Worm (Caenorhabditis elegans) whole organism, early embryonic: Measurements from ENCODE around the gene F52C12.6.

Experiments used
- B0310.2 ChIP-seq: sonication (generic microtip); optimal IDR thresholded peaks from 2 replicates; lab custom pipeline; 2016; ENCODE audit warnings: mild to moderate bottlenecking, missing genetic modification characterization, missing compliant biosample characterization
- F13C5.2 ChIP-seq: sonication (generic microtip); optimal IDR thresholded peaks from 2 replicates; lab custom pipeline; 2017; ENCODE audit warnings: mild to moderate bottlenecking, missing genetic modification characterization, inconsistent platforms, missing compliant biosample characterization
- aly-1 ChIP-seq: sonication (generic microtip); optimal IDR thresholded peaks from 2 replicates; lab custom pipeline; 2016; ENCODE audit warnings: missing genetic modification characterization, missing compliant biosample characterization
- ama-1 ChIP-seq: fragments of 150-350 bp; optimal IDR thresholded peaks from 2 replicates; lab custom pipeline; 2014
- ceh-13 ChIP-seq: fragments of 200-800 bp; sonication (Bioruptor generic); optimal IDR thresholded peaks from 2 replicates; lab custom pipeline; 2018; ENCODE audit warnings: mild to moderate bottlenecking, missing genetic modification characterization, missing compliant biosample characterization
- ceh-36 ChIP-seq: sonication (generic microtip); optimal IDR thresholded peaks from 2 replicates; lab custom pipeline; 2016; ENCODE audit warnings: missing genetic modification characterization, inconsistent platforms, missing compliant biosample characterization
- ets-7 ChIP-seq: sonication (generic microtip); optimal IDR thresholded peaks from 2 replicates; lab custom pipeline; 2016; ENCODE audit warnings: missing genotype, missing genetic modification characterization, missing compliant biosample characterization
- flt-1 ChIP-seq: fragments of 200-800 bp; sonication (Bioruptor generic); IDR thresholded peaks from 2 replicates; pipeline ENCODE4 v1.3.6; 2022; ENCODE audit warnings: missing genetic modification characterization, missing compliant biosample characterization
- hmbx-1 ChIP-seq: sonication (generic microtip); optimal IDR thresholded peaks from 2 replicates; lab custom pipeline; 2016; ENCODE audit warnings: mild to moderate bottlenecking, missing genetic modification characterization, missing compliant biosample characterization
- hmg-4 ChIP-seq: fragments of 200-800 bp; sonication (Bioruptor generic); optimal IDR thresholded peaks from 2 replicates; lab custom pipeline; 2018; ENCODE audit warnings: mild to moderate bottlenecking, missing genetic modification characterization, missing compliant biosample characterization
- hnd-1 ChIP-seq: sonication (generic microtip); optimal IDR thresholded peaks from 2 replicates; lab custom pipeline; 2016; ENCODE audit warnings: missing genetic modification characterization, missing compliant biosample characterization
- pes-1 ChIP-seq: fragments of 200-800 bp; sonication (Bioruptor generic); IDR thresholded peaks from 2 replicates; pipeline ENCODE4 v1.3.6; 2022; ENCODE audit warnings: missing genetic modification reagents, missing genetic modification characterization, missing compliant biosample characterization
- scrt-1 ChIP-seq: fragments of 200-800 bp; sonication (Bioruptor generic); IDR thresholded peaks from 2 replicates; pipeline ENCODE4 v1.3.6; 2022; ENCODE audit warnings: missing genetic modification characterization, missing compliant biosample characterization
- sea-1 ChIP-seq: fragments of 200-800 bp; sonication (Bioruptor generic); conservative IDR thresholded peaks from 2 replicates; pipeline ENCODE4 v1.3.6; 2022; ENCODE audit warnings: missing genetic modification characterization, missing compliant biosample characterization
- tbx-11 ChIP-seq: fragments of 200-800 bp; sonication (Bioruptor generic); IDR thresholded peaks from 2 replicates; pipeline ENCODE4 v1.3.6; 2022; ENCODE audit warnings: missing genetic modification characterization, missing compliant biosample characterization
- tbx-37 ChIP-seq: fragments of 200-800 bp; sonication (Bioruptor generic); conservative IDR thresholded peaks from 2 replicates; pipeline ENCODE4 v1.3.6; 2022; ENCODE audit warnings: missing genetic modification reagents, missing genetic modification characterization, missing compliant biosample characterization
- tra-4 ChIP-seq: sonication (generic microtip); optimal IDR thresholded peaks from 2 replicates; lab custom pipeline; 2017; ENCODE audit warnings: missing genetic modification characterization, missing compliant biosample characterization

Gene F52C12.6

DNA sequence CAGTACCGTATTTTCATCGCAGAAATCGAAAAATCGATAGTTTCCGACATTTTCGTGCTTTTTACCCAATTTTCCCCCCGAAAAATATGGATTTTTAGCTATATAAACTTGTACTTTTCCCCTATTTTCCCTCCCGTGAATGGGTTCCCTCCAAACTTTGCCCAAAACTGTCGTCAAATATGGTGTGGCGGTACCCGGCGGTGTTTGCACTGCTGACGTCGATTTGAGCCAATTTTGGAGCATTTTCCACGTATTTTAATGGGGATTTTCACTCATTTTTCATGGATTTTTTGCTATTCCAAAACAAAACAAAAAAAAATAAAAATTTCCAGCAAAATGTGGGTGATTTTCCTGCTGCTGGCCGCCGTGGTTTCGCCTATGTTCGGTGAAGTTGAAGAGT lies 16.9 kb downstream of the F52C12.6 start, which contains the start of gene Y76B12C.3:
Gene Y76B12C.3 (plus strand): TSS at position 334 of the 400 bp plus-strand sequence.
- TF ChIP-seq scrt-1: no peak
- peak; percentile 2 for TF ChIP-seq F13C5.2 (tag; lab: Kevin White, UChicago)
- TF ChIP-seq tra-4 (tag; lab: Kevin White, UChicago): no peak
- TF ChIP-seq ama-1 (lab: Kevin White, UChicago): no peak

DNA sequence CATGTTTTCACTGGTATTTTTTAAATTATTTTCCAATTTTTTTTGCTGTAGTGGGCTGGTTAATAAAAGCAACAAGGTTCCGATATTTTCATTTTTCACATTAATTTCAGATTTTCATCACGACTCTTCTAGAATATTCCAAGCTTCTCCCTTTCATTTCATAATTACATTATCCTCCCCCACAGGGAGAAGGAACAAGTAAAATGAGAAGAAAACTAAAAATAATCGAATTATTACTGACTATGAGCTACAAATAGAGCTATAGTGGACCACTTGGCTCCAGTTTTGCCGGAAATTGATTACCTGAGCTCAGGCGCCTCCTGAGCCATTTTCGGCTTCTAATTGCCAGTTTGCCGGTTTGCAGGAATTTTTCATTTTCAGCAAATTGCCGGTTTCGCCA lies 19.1 kb downstream of the F52C12.6 start:
- TF ChIP-seq aly-1 (tag; lab: Kevin White, UChicago) (no peak), pes-1 (GFP tag; lab: Robert Waterston, UW) (no peak), flt-1 (no peak), ceh-13 (GFP tag; lab: Kevin White, UChicago) (no peak), sea-1 (GFP tag; lab: Robert Waterston, UW) (no peak), scrt-1 (no peak), tra-4 (tag; lab: Kevin White, UChicago) (no peak), ceh-36 (tag; lab: Kevin White, UChicago) (no peak), hmbx-1 (tag; lab: Kevin White, UChicago) (no peak), tbx-37 (no peak), hmg-4 (GFP tag; lab: Kevin White, UChicago) (no peak), tbx-11 (no peak), F13C5.2 (tag; lab: Kevin White, UChicago) (no peak), ama-1 (lab: Kevin White, UChicago) (no peak), ets-7 (tag; lab: Kevin White, UChicago) (no peak), hnd-1 (tag; lab: Kevin White, UChicago) (no peak), B0310.2 (tag; lab: Kevin White, UChicago) (no peak)

DNA sequence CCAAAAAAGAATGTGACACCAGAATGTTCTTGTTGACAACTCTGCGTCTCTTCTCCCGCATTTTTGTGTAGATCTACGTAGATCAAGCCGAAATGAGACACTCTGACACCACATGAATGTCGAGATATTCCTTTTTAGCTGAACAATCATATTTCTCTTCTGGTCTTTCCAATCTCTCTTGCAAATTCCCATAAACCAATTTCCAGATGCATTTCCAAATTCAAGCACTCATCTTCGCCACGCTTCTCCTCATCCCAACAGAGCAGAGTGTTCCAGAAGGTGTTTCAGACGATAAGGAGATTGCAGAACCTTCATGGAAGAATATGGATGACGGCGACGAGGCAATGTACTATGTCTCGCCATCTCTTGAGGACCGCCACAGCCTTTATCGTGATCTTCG lies 23.3 kb downstream of the F52C12.6 start, which contains the start of gene Y76B12C.8:
Gene Y76B12C.8 (plus strand): TSS at position 207 of the 400 bp plus-strand sequence.
- TF ChIP-seq tbx-37: no peak
- TF ChIP-seq sea-1 (GFP tag; lab: Robert Waterston, UW): no peak
- TF ChIP-seq B0310.2 (tag; lab: Kevin White, UChicago): no peak
- TF ChIP-seq ceh-13 (GFP tag; lab: Kevin White, UChicago): no peak
- TF ChIP-seq pes-1 (GFP tag; lab: Robert Waterston, UW): no peak
- TF ChIP-seq ama-1 (lab: Kevin White, UChicago): no peak
- TF ChIP-seq scrt-1: no peak
- TF ChIP-seq hmbx-1 (tag; lab: Kevin White, UChicago): no peak
- no peak for TF ChIP-seq tra-4 (tag; lab: Kevin White, UChicago)
- TF ChIP-seq ets-7 (tag; lab: Kevin White, UChicago): no peak

DNA sequence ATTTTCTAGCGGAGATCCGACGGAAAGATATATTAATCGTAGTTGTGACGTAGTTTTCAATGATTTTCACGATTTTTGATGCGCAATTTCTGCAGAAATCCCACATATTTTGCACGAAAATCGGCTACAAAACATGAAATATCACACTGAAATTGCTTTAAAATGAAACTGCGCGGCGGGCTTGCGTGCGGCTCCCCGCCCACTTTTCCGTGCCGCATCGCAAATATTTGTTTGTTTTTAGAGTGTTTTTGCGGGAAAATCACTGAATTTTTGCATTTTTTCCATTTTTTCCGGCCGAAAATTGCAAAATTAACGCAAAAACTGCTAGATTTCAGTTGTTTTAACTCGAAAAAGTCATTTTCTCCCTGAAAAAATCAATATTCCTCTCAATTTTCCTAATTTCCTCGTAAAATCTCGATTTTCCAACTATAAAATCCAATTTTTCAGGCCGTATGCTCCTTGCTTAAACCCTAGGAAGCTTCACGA lies 24.5 kb downstream of the F52C12.6 start, which contains the start of gene Y76B12C.6:
Gene Y76B12C.6 (plus strand): TSS at position 436 of the 486 bp plus-strand sequence.
- TF ChIP-seq hmg-4 (GFP tag; lab: Kevin White, UChicago) (peak; percentile 57), F13C5.2 (tag; lab: Kevin White, UChicago) (peak; percentile 72), flt-1 (0 out of 2 replicates have a peak, but pooled peaks have one; percentile 45), scrt-1 (peak; percentile 62), tbx-11 (peak; percentile 71), aly-1 (tag; lab: Kevin White, UChicago) (peak; percentile 64), tbx-37 (0 out of 2 replicates have a peak, but pooled peaks have one; percentile 22), pes-1 (GFP tag; lab: Robert Waterston, UW) (peak; percentile 61; the same call in 1 of the 2 replicates), ceh-13 (GFP tag; lab: Kevin White, UChicago) (peak; percentile 27), hnd-1 (tag; lab: Kevin White, UChicago) (no peak), tra-4 (tag; lab: Kevin White, UChicago) (no peak), hmbx-1 (tag; lab: Kevin White, UChicago) (no peak), ama-1 (lab: Kevin White, UChicago) (no peak), B0310.2 (tag; lab: Kevin White, UChicago) (no peak), ets-7 (tag; lab: Kevin White, UChicago) (peak; percentile 18), ceh-36 (tag; lab: Kevin White, UChicago) (peak; percentile 41), sea-1 (GFP tag; lab: Robert Waterston, UW) (0 out of 2 replicates have a peak, but pooled peaks have one; percentile 57)

DNA sequence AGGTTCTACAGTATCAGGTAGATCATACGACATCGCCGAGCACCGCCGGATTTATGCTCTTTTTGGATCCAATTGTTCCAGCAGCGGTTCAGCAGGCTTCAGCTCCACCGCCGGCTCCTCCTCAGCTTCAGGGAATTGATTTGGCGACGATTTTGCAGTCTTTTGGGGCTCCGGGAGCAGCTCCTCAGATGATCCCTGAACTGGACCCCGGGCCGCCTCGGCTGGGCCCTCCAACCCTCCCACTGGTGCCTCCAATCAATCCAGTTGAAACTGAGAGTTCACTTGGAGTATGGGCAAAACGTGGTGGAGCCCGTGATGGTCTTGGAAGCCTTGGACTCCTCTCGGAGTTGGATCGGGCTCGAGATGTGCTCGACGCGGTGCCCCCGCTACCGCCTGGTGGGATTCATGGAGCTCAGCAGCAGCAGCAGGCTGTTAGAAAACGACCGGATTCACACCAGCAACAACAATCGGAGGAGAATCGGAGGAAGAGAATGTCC lies 34.4 kb downstream of the F52C12.6 start:
- TF ChIP-seq B0310.2 (tag; lab: Kevin White, UChicago): no peak
- no peak for TF ChIP-seq tbx-37
- no peak for TF ChIP-seq ceh-36 (tag; lab: Kevin White, UChicago)
- TF ChIP-seq aly-1 (tag; lab: Kevin White, UChicago): no peak
- no peak for TF ChIP-seq hmg-4 (GFP tag; lab: Kevin White, UChicago)
- no peak for TF ChIP-seq tra-4 (tag; lab: Kevin White, UChicago)
- no peak for TF ChIP-seq ama-1 (lab: Kevin White, UChicago)
- TF ChIP-seq ets-7 (tag; lab: Kevin White, UChicago): no peak
- no peak for TF ChIP-seq tbx-11
- no peak for TF ChIP-seq ceh-13 (GFP tag; lab: Kevin White, UChicago)
- no peak for TF ChIP-seq scrt-1
- no peak for TF ChIP-seq flt-1
- no peak for TF ChIP-seq sea-1 (GFP tag; lab: Robert Waterston, UW)
- no peak for TF ChIP-seq pes-1 (GFP tag; lab: Robert Waterston, UW)

DNA sequence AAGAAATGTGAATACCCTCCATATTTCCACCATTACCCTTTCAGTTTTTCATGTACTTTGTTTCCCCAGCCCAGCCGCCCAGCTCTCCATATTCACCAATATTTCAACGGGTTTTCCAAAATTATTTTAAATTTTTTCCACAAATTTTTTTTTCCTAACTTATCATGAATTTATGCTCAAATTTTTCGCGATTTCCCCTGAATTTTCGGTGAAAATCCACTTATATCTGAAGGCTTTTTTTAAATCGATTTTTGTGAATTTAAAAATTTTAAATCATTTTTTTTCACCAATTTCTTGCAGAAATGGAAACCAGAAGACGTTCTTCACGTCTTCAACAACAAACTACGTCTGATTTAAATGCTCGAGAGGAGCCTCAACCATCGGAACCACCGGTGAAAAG lies 36.3 kb downstream of the F52C12.6 start, which contains the start of gene xpc-1:
Gene xpc-1 (plus strand): TSS at position 301 of the 400 bp plus-strand sequence.
- TF ChIP-seq scrt-1 (no peak), sea-1 (GFP tag; lab: Robert Waterston, UW) (no peak), F13C5.2 (tag; lab: Kevin White, UChicago) (no peak), ama-1 (lab: Kevin White, UChicago) (no peak), ets-7 (tag; lab: Kevin White, UChicago) (no peak), hmg-4 (GFP tag; lab: Kevin White, UChicago) (no peak), tra-4 (tag; lab: Kevin White, UChicago) (no peak), flt-1 (no peak)

DNA sequence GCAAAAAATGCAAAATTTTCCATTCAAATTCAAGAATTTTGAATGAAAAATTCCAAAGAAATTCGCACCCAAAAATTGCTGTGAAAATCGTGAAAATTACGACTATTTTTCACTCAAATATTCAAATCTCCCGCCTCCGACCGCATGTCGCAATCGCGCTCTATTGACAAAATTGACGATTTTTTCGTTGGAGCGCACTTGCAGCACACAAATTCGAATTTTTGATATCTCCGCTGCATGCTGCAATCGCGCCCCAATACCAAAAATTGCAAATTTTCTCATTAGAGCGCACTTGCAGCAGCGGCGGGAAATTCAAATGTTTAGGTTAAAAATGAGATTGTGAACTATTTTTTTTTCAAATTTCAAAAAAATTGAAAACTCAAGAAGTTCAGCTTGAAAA lies 41.3 kb downstream of the F52C12.6 start:
- TF ChIP-seq B0310.2 (tag; lab: Kevin White, UChicago): no peak
